Fruit fly (Drosophila melanogaster): ENCODE data around the gene Tbcd.
A peak's percentile ranks its signal among the peaks of the same experiment; 100 is the strongest.

Tbcd gene

DNA sequence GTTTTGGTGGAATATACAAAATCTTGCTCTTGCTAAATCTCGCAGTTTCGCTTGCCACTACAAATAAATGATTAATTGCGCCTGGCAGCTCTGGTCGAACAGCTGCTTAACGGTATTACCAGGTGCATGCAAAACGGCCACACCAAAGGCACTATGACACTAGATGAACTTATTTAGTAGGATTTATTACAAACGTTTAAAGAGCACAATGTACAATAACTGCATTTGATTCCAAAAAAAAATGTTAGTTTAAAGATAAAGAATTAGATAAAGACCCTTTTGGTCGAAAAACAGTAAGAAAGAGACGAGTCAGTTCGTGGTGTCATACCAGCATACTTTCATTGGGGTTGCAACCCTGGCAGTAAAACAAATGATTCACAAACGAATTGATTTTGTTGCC, at the start of gene Tbcd, which contains the start of gene CG11723:
Tbcd (plus strand) TSS at position 311 of the 400 bp plus-strand sequence.
CG11723 (minus strand) TSS at position 68 of the 400 bp plus-strand sequence.
- TF ChIP-seq Mnt (GFP tag; optimal IDR thresholded peaks at IDR 0.05): peak; percentile 79
- TF ChIP-seq CG7101 (tag; optimal IDR thresholded peaks at IDR 0.05): peak; percentile 93
- no peak for TF ChIP-seq CG5204 (GFP tag; optimal IDR thresholded peaks at IDR 0.05)
- peak; percentile 91 for TF ChIP-seq CG11617 (GFP tag; optimal IDR thresholded peaks at IDR 0.05)
- peak; percentile 92 for TF ChIP-seq CG1620 (GFP tag; optimal IDR thresholded peaks at IDR 0.05)
- no peak for TF ChIP-seq kay (GFP tag; ENCODE audit: borderline replicate concordance)
- peak; percentile 86 for TF ChIP-seq ovo (GFP tag; optimal IDR thresholded peaks at IDR 0.05)
- TF ChIP-seq toe (GFP tag; optimal IDR thresholded peaks at IDR 0.05): no peak
- TF ChIP-seq CG33017 (tag; optimal IDR thresholded peaks at IDR 0.05): peak; percentile 90
- peak; percentile 99 for TF ChIP-seq CG14711 (tag; optimal IDR thresholded peaks at IDR 0.05)
- no peak for TF ChIP-seq cnc (optimal IDR thresholded peaks at IDR 0.05)
- peak; percentile 75 for TF ChIP-seq tj (GFP tag; optimal IDR thresholded peaks at IDR 0.05)
- TF ChIP-seq Clk (GFP tag; optimal IDR thresholded peaks at IDR 0.05): peak; percentile 67
- TF ChIP-seq CG12768 (GFP tag; optimal IDR thresholded peaks at IDR 0.05): peak; percentile 87
- TF ChIP-seq Hr96 (GFP tag; optimal IDR thresholded peaks at IDR 0.05): no peak
- peak; percentile 90 for TF ChIP-seq Crg-1 (GFP tag; optimal IDR thresholded peaks at IDR 0.05)
- peak; percentile 70 for TF ChIP-seq pad (GFP tag; optimal IDR thresholded peaks at IDR 0.05)
- TF ChIP-seq cic (GFP tag; optimal IDR thresholded peaks at IDR 0.05): peak; percentile 55
- TF ChIP-seq bab1 (GFP tag; optimal IDR thresholded peaks at IDR 0.05): peak; percentile 97
- peak; percentile 92 for TF ChIP-seq CG7045 (GFP tag; optimal IDR thresholded peaks at IDR 0.05)

DNA sequence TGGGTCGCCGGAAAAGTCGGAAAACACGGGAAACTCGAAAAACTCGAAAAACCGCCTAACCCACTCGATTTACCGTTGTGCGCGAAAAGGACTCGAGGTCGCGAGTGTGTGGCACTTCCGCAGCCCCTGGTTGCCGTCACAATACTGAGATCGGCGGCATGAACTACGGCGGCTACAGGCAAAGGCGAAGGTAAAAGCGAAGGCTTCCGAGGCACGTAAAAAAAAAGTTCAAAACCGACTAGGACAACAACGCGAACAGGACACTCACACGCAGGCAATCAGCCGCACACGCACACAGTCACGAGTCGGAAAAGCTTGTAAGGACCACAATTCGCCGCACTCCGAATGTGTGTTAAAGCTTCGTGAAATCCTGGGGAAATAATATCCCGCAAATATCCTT, 37.6 kb upstream of the Tbcd start, which contains the start of gene dpr3:
dpr3 (minus strand) TSS at position 133 of the 400 bp plus-strand sequence.
- peak; percentile 22 for TF ChIP-seq pad (GFP tag; optimal IDR thresholded peaks at IDR 0.05)
- no peak for TF ChIP-seq bab1 (GFP tag; optimal IDR thresholded peaks at IDR 0.05)
- TF ChIP-seq CG5204 (GFP tag; optimal IDR thresholded peaks at IDR 0.05): no peak

DNA sequence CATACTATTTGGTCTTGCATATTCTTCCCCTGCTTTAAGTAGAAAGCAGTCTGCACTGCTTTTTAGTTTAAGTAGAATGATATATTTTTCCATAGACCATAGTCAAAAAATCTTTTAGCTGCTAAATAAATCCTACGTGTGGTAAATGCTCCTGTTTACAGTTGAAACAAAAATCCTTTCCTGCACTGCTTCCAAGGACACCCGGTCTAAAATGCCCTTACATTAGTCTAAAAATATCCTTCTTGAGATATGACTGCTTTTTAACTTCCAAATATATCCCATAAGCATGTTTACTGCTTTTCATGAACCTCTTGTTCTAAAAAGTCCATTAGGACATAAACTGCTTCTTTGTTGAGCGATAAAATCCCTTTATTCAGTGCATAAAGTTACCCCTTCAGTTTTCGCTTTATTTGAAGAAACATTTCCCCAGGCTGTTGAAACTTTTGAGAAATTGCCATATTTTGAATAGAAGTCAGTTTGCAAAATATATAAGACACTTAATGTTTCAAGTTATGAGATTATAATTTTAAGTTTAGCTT, 36.9 kb upstream of the Tbcd start:
- peak; percentile 72 for TF ChIP-seq pad (GFP tag; optimal IDR thresholded peaks at IDR 0.05)
- no peak for TF ChIP-seq bab1 (GFP tag; optimal IDR thresholded peaks at IDR 0.05)

DNA sequence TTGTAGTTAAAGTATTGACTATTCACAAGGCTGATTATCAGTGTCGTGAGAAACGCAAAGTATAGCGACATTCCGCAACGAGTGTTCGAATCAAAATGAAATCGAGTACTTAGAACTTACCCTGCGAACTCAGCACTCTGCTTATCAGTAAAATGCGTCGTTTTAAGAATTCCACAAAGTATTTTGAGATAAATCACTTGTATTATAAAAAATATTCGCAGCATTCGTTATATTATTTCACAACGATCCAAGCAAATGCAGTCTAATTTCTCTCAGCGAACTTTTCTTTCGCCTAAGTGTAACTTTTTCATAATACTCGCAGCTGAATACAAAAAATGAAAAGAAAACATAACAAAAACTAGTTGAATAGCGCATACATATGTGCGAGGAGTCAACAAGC, 18.2 kb upstream of the Tbcd start, which contains the start of gene CG4259:
CG4259 (minus strand) TSS at position 101 of the 400 bp plus-strand sequence.
- no peak for TF ChIP-seq CG33017 (tag; optimal IDR thresholded peaks at IDR 0.05)
- TF ChIP-seq CG7101 (tag; optimal IDR thresholded peaks at IDR 0.05): no peak
- no peak for TF ChIP-seq bab1 (GFP tag; optimal IDR thresholded peaks at IDR 0.05)
- TF ChIP-seq CG14711 (tag; optimal IDR thresholded peaks at IDR 0.05): no peak
- TF ChIP-seq pad (GFP tag; optimal IDR thresholded peaks at IDR 0.05): no peak
- no peak for TF ChIP-seq ovo (GFP tag; optimal IDR thresholded peaks at IDR 0.05)
- TF ChIP-seq CG12768 (GFP tag; optimal IDR thresholded peaks at IDR 0.05): no peak
- TF ChIP-seq CG1620 (GFP tag; optimal IDR thresholded peaks at IDR 0.05): no peak
- no peak for TF ChIP-seq tj (GFP tag; optimal IDR thresholded peaks at IDR 0.05)

DNA sequence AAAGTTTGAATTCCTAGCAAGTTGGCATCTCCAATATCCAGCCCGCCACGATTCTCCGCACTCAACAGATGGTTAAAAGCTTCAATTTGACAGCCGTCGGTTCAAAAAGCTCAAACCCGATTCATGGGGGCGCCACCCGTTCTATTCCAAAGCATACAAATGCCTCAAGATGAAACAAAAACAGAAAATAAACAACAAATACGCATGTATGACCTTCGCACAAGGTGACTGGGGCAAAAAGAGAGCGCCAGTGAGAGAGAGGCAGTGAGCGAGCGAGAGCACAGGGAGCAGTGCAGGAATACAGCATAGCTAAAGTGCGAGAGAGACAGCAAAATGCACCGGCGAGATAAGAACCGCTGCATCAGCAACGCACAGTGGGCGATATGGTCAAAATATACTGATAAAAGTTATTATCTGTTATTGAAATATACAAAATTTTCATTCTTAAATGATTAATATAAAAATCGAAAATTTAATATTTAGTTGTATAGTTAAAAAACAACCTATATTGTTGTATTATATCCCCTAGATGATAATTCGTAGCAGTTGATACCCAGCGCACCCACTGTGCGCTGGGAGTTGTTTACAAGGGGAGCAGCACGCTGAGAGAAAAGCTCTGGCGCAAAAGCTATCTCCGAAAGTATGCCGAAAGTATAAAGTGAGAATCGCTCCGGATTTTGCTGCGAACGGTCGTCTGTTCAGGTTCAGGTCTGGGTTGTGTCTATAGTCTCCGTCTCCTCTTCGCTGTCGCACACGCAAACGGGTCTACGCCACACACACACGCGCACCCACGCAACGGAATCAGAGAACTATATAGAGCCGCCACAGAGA, 16.9 kb upstream of the Tbcd start, which contains the start of gene Glyp:
Glyp (plus strand) TSS at position 657 of the 831 bp plus-strand sequence.
- peak; percentile 97 for TF ChIP-seq pad (GFP tag; optimal IDR thresholded peaks at IDR 0.05)
- TF ChIP-seq cic (GFP tag; optimal IDR thresholded peaks at IDR 0.05): peak; percentile 98
- TF ChIP-seq CG1620 (GFP tag; optimal IDR thresholded peaks at IDR 0.05): peak; percentile 90
- TF ChIP-seq CG12768 (GFP tag; optimal IDR thresholded peaks at IDR 0.05): peak; percentile 99
- TF ChIP-seq Clk (GFP tag; optimal IDR thresholded peaks at IDR 0.05): peak; percentile 96
- TF ChIP-seq CG7101 (tag; optimal IDR thresholded peaks at IDR 0.05): peak; percentile 99
- peak; percentile 99 for TF ChIP-seq CG33017 (tag; optimal IDR thresholded peaks at IDR 0.05)
- TF ChIP-seq toe (GFP tag; optimal IDR thresholded peaks at IDR 0.05): peak; percentile 92
- TF ChIP-seq Mnt (GFP tag; optimal IDR thresholded peaks at IDR 0.05): peak; percentile 95
- TF ChIP-seq CG11617 (GFP tag; optimal IDR thresholded peaks at IDR 0.05): peak; percentile 99
- no peak for TF ChIP-seq cnc (optimal IDR thresholded peaks at IDR 0.05)
- peak; percentile 98 for TF ChIP-seq bab1 (GFP tag; optimal IDR thresholded peaks at IDR 0.05)
- peak; percentile 97 for TF ChIP-seq kay (GFP tag; ENCODE audit: borderline replicate concordance)
- peak; percentile 96 for TF ChIP-seq Crg-1 (GFP tag; optimal IDR thresholded peaks at IDR 0.05)
- peak; percentile 95 for TF ChIP-seq CG5204 (GFP tag; optimal IDR thresholded peaks at IDR 0.05)
- peak; percentile 97 for TF ChIP-seq CG14711 (tag; optimal IDR thresholded peaks at IDR 0.05)
- TF ChIP-seq tj (GFP tag; optimal IDR thresholded peaks at IDR 0.05): peak; percentile 100
- peak; percentile 81 for TF ChIP-seq Hr96 (GFP tag; optimal IDR thresholded peaks at IDR 0.05)
- peak; percentile 96 for TF ChIP-seq ovo (GFP tag; optimal IDR thresholded peaks at IDR 0.05)
- peak; percentile 99 for TF ChIP-seq CG7045 (GFP tag; optimal IDR thresholded peaks at IDR 0.05)

DNA sequence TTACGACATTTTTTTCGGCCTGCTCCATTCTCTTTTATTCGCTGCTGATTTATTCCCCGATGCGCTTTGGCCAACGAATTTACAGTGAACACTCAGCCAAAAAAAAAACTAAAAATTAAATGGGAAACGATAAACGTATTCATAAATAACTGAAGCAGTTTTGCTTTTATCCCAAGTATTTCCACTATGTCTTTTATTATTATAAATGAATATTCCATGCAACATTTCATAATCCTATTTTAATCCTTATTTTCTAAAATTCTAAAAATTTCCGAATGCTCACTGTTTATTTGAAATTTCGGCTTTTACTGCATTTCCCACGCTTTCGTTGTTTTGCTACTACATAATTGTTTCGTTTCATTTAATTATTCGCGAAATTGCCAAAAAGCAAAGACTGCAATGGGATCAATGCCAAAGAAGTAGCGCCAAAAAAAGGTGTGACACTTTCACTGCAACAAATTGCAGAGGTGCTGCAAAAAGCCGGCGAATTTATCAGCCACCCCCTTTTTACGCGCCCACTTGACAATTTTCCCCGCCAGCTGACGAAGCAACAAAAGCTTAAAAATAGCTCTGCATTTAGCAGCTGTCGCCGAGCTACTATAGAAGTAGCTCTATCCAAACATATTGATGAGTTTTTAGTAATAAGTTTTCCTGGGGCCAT, 15.7 kb upstream of the Tbcd start:
- peak; percentile 30 for TF ChIP-seq CG11617 (GFP tag; optimal IDR thresholded peaks at IDR 0.05)
- no peak for TF ChIP-seq ovo (GFP tag; optimal IDR thresholded peaks at IDR 0.05)
- TF ChIP-seq cic (GFP tag; optimal IDR thresholded peaks at IDR 0.05): no peak
- peak; percentile 56 for TF ChIP-seq CG14711 (tag; optimal IDR thresholded peaks at IDR 0.05)
- TF ChIP-seq bab1 (GFP tag; optimal IDR thresholded peaks at IDR 0.05): peak; percentile 79
- TF ChIP-seq CG33017 (tag; optimal IDR thresholded peaks at IDR 0.05): no peak
- peak; percentile 4 for TF ChIP-seq Mnt (GFP tag; optimal IDR thresholded peaks at IDR 0.05)
- TF ChIP-seq CG7101 (tag; optimal IDR thresholded peaks at IDR 0.05): peak; percentile 14
- peak; percentile 78 for TF ChIP-seq tj (GFP tag; optimal IDR thresholded peaks at IDR 0.05)
- peak; percentile 73 for TF ChIP-seq pad (GFP tag; optimal IDR thresholded peaks at IDR 0.05)

All from whole organism, adult.